Fruit fly (Drosophila melanogaster): ENCODE results near the gene dnt.

dnt gene

DNA sequence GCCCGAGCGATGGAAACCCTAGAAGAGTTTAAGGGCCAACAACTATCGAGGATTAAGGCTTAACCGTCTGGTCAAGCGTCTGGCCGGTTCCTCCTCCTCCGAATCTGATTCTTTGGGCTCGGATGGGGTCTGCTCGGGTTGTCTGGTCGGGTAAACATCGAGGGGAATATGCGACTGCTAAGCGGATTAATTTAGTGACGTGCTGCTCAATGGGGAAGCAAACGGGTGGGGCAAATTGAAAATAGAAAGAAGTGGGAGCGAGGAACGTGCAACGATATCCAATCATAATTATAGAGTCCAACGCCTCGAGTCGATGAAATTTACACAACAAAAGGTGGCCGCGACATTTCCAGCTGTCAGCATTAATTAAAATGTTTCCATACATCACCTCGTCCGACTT, 66.3 kb downstream of the dnt start:
- TF ChIP-seq CG12768 (GFP tag; optimal IDR thresholded peaks at IDR 0.05) (no peak), CG14711 (tag; optimal IDR thresholded peaks at IDR 0.05) (no peak), CG7101 (tag; optimal IDR thresholded peaks at IDR 0.05) (no peak)
